Fruit fly (Drosophila melanogaster): ENCODE measurements around the gene CG17375.

Gene CG17375

DNA sequence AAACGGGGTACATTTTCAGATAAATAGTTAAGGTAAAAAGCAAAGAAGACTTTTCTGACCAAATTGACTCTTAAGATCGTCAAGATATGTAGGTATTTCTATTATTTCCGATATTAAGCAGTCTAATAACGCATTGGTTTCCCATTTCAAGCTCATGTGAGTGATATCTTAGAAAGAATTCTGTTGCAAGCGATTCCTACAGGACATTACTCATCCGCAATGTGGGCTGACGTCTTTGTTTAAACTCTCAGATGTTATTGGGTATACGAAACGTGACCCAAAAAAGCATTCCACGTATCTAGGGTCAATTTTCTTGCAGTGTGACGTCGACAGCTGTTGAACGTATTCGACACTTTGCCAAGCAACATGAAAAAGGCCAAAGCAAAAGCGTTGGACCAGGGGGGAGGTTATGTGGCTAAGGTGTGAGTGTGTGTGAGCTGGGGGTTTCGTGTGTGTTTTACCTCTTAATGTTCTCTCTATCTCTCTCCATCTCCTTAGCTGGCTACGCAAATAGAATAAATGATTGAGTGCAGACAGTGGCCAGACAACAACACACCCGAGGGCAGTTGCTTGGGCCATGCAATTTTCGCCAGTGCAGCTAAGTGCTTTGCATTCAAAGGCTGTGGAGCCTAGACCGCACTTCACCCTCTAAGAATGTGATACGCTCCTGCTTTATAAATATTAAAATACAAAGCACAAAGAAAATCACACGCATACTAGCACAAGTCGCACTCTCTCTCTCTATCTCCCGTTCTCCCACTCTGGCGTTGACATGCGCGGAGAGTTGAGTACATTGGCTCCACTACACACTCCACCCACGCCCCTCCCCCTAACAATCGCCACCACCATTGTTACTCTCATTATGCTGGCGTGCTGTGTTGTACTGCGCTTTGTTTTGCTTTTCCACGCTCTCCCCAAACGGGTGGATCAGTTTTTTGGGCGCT lies 18.3 kb downstream of the CG17375 start (continued):
- TF ChIP-seq CG11504 (tag; optimal IDR thresholded peaks at IDR 0.05) = peak; percentile 98
- TF ChIP-seq ase (GFP tag; IDR thresholded peaks at IDR 0.05) = peak; percentile 72; the same call in 2 of the 3 replicates
- TF ChIP-seq gfzf (GFP tag; optimal IDR thresholded peaks at IDR 0.05) = peak; percentile 25
- TF ChIP-seq bsh (GFP tag; optimal IDR thresholded peaks at IDR 0.05) = peak; percentile 91 to 92
- peak; percentile 55; the same call in 1 of the 2 replicates for TF ChIP-seq Dip2 (GFP tag; IDR thresholded peaks at IDR 0.05)
- peak; percentile 93 for TF ChIP-seq cato (GFP tag; optimal IDR thresholded peaks at IDR 0.05; ENCODE audit: borderline replicate concordance)
- TF ChIP-seq Hmr (GFP tag; optimal IDR thresholded peaks at IDR 0.05) = peak; percentile 96
- peak; percentile 38 to 75 for TF ChIP-seq crp (GFP tag; optimal IDR thresholded peaks at IDR 0.05)
- peak; percentile 59 for TF ChIP-seq CG1024 (GFP tag; IDR thresholded peaks at IDR 0.05)
- peak; percentile 91 for TF ChIP-seq Gug (GFP tag; IDR thresholded peaks at IDR 0.05)
- TF ChIP-seq en (GFP tag; optimal IDR thresholded peaks at IDR 0.05) = peak; percentile 96
- TF ChIP-seq trh (GFP tag; optimal IDR thresholded peaks at IDR 0.05) = peak; percentile 88
- TF ChIP-seq aop (GFP tag; IDR thresholded peaks at IDR 0.05) = no peak; the same call in 1 of the 2 replicates
- peak; percentile 96 for TF ChIP-seq pnt (GFP tag; optimal IDR thresholded peaks at IDR 0.05)
- TF ChIP-seq croc (GFP tag; conservative IDR thresholded peaks at IDR 0.05) = peak; percentile 87
- TF ChIP-seq CG8478 (optimal IDR thresholded peaks at IDR 0.05) = peak; percentile 21
- peak; percentile 95 for TF ChIP-seq NfI (GFP tag; optimal IDR thresholded peaks at IDR 0.05)
- TF ChIP-seq CG17361 (GFP tag; IDR thresholded peaks at IDR 0.05) = peak; percentile 99
- peak; percentile 77 for TF ChIP-seq sob (GFP tag; IDR thresholded peaks at IDR 0.05)
- TF ChIP-seq CG7987 (GFP tag; optimal IDR thresholded peaks at IDR 0.05) = peak; percentile 81
- peak; percentile 93 for TF ChIP-seq nerfin-1 (tag; optimal IDR thresholded peaks at IDR 0.05)
- TF ChIP-seq mirr (GFP tag; optimal IDR thresholded peaks at IDR 0.05) = peak; percentile 68
- peak; percentile 86 for TF ChIP-seq CG32532 (GFP tag; IDR thresholded peaks at IDR 0.05)
- peak; percentile 96 for TF ChIP-seq phol (tag; optimal IDR thresholded peaks at IDR 0.05)
- peak; percentile 89 for TF ChIP-seq grn (GFP tag; optimal IDR thresholded peaks at IDR 0.05)
- peak; percentile 96 for TF ChIP-seq grau (tag; optimal IDR thresholded peaks at IDR 0.05)
- TF ChIP-seq Rx (GFP tag; IDR thresholded peaks at IDR 0.05) = peak; percentile 78
- peak; percentile 96 for TF ChIP-seq CG11696 (GFP tag; IDR thresholded peaks at IDR 0.05)
- TF ChIP-seq Bteb2 (GFP tag; optimal IDR thresholded peaks at IDR 0.05) = peak; percentile 94
- peak; percentile 92 for TF ChIP-seq CG12769 (tag; optimal IDR thresholded peaks at IDR 0.05)
- no peak for TF ChIP-seq prd (optimal IDR thresholded peaks at IDR 0.05)
- peak; percentile 91 for TF ChIP-seq prd (GFP tag; IDR thresholded peaks at IDR 0.05)
- peak; percentile 88 for TF ChIP-seq Fer3 (tag; optimal IDR thresholded peaks at IDR 0.05)
- TF ChIP-seq CG34376 (GFP tag; optimal IDR thresholded peaks at IDR 0.05) = peak; percentile 92
- peak; percentile 95 for TF ChIP-seq CG1792 (GFP tag; optimal IDR thresholded peaks at IDR 0.05)
- TF ChIP-seq NK7.1 (GFP tag; optimal IDR thresholded peaks at IDR 0.05) = peak; percentile 95
- peak; percentile 97 for TF ChIP-seq CG12236 (GFP tag; optimal IDR thresholded peaks at IDR 0.05)
- peak; percentile 83 for TF ChIP-seq CG34422 (GFP tag; IDR thresholded peaks at IDR 0.05)
- TF ChIP-seq sc (optimal IDR thresholded peaks at IDR 0.05) = no peak
- peak; percentile 95 for TF ChIP-seq sc (GFP tag; optimal IDR thresholded peaks at IDR 0.05)
- TF ChIP-seq Ravus (GFP tag; IDR thresholded peaks at IDR 0.05) = peak; percentile 65
- TF ChIP-seq CG4730 (GFP tag; IDR thresholded peaks at IDR 0.05) = peak; percentile 79
- TF ChIP-seq CG2129 (GFP tag; IDR thresholded peaks at IDR 0.05; ENCODE audit: partially characterized antibody) = no peak
- TF ChIP-seq Ets65A (GFP tag) = peak; percentile 99
- TF ChIP-seq CG15073 (GFP tag; optimal IDR thresholded peaks at IDR 0.05) = peak; percentile 61
- peak; percentile 98 for TF ChIP-seq CG12659 (GFP tag; optimal IDR thresholded peaks at IDR 0.05)
- TF ChIP-seq chm (GFP tag; IDR thresholded peaks at IDR 0.05) = peak; percentile 40; the same call in 1 of the 2 replicates
- TF ChIP-seq bab2 (GFP tag; optimal IDR thresholded peaks at IDR 0.05) = peak; percentile 96
- TF ChIP-seq al (GFP tag; IDR thresholded peaks at IDR 0.05) = peak; percentile 88
